Worm (Caenorhabditis elegans): Measurements from ENCODE around the gene pnp-1.

pnp-1 gene

ce11 chrIV:252454-252853 lies 45.6 kb downstream of the pnp-1 start, which contains the start of gene grl-19:
TSS of gene grl-19 (minus strand) at chrIV:252554.
- no peak for TF ChIP-seq Y55F3AM.14 (GFP tag; optimal IDR thresholded peaks at IDR 0.05)
- TF ChIP-seq egl-27 (tag; optimal IDR thresholded peaks at IDR 0.05): no peak
- no peak for TF ChIP-seq sma-3 (GFP tag; optimal IDR thresholded peaks at IDR 0.05)
- TF ChIP-seq unc-55 (GFP tag; optimal IDR thresholded peaks at IDR 0.05): no peak
- no peak for TF ChIP-seq lin-13 (GFP tag; optimal IDR thresholded peaks at IDR 0.05)
- TF ChIP-seq sma-9 (GFP tag; optimal IDR thresholded peaks at IDR 0.05): no peak
- TF ChIP-seq sma-9 (tag; optimal IDR thresholded peaks at IDR 0.05): no peak
- no peak for TF ChIP-seq lsy-2 (tag; optimal IDR thresholded peaks at IDR 0.05)
- no peak for TF ChIP-seq mab-5 (tag; optimal IDR thresholded peaks at IDR 0.05)
- TF ChIP-seq ama-1 (optimal IDR thresholded peaks at IDR 0.05): no peak
- TF ChIP-seq ceh-16 (tag; optimal IDR thresholded peaks at IDR 0.05): no peak
- TF ChIP-seq lin-11 (tag; optimal IDR thresholded peaks at IDR 0.05): no peak
- TF ChIP-seq ztf-11 (tag; optimal IDR thresholded peaks at IDR 0.05): no peak
- TF ChIP-seq nhr-10 (tag; optimal IDR thresholded peaks at IDR 0.05): no peak
- TF ChIP-seq nhr-21 (tag; optimal IDR thresholded peaks at IDR 0.05): no peak
- no peak for TF ChIP-seq nhr-11 (tag; optimal IDR thresholded peaks at IDR 0.05)
- no peak for TF ChIP-seq alr-1 (tag; optimal IDR thresholded peaks at IDR 0.05)
- TF ChIP-seq sem-4 (tag; optimal IDR thresholded peaks at IDR 0.05): no peak
- TF ChIP-seq C34F6.9 (tag; optimal IDR thresholded peaks at IDR 0.05): no peak
- no peak for TF ChIP-seq mbf-1 (tag; optimal IDR thresholded peaks at IDR 0.05)

- TF ChIP-seq skn-1 (tag; optimal IDR thresholded peaks at IDR 0.05) (no peak), sem-4 (tag; optimal IDR thresholded peaks at IDR 0.05) (no peak), mab-5 (tag; optimal IDR thresholded peaks at IDR 0.05) (peak; percentile 40), elt-1 (tag; optimal IDR thresholded peaks at IDR 0.05) (no peak), blmp-1 (tag; optimal IDR thresholded peaks at IDR 0.05; ENCODE audit: insufficient read depth) (peak; percentile 73), ztf-4 (tag; optimal IDR thresholded peaks at IDR 0.05) (no peak), mbf-1 (tag; optimal IDR thresholded peaks at IDR 0.05) (no peak), nhr-12 (tag; optimal IDR thresholded peaks at IDR 0.05) (no peak), aly-2 (tag; optimal IDR thresholded peaks at IDR 0.05) (no peak), peb-1 (tag; optimal IDR thresholded peaks at IDR 0.05) (no peak), lin-39 (tag; optimal IDR thresholded peaks at IDR 0.05) (no peak), lin-13 (GFP tag; optimal IDR thresholded peaks at IDR 0.05) (no peak), Y55F3AM.14 (GFP tag; optimal IDR thresholded peaks at IDR 0.05) (no peak), nhr-237 (tag; optimal IDR thresholded peaks at IDR 0.05) (no peak), ZK546.5 (tag; optimal IDR thresholded peaks at IDR 0.05) (no peak), nhr-129 (tag; optimal IDR thresholded peaks at IDR 0.05) (peak; percentile 48), C34F6.9 (tag; optimal IDR thresholded peaks at IDR 0.05) (no peak), nhr-25 (tag; optimal IDR thresholded peaks at IDR 0.05) (peak; percentile 75), lsy-2 (tag; optimal IDR thresholded peaks at IDR 0.05) (no peak), nhr-6 (tag; optimal IDR thresholded peaks at IDR 0.05) (peak; percentile 65), lin-11 (tag; optimal IDR thresholded peaks at IDR 0.05) (no peak), ceh-82 (tag; optimal IDR thresholded peaks at IDR 0.05) (no peak), fos-1 (tag; optimal IDR thresholded peaks at IDR 0.05) (peak; percentile 52), snpc-4 (tag; optimal IDR thresholded peaks at IDR 0.05) (no peak), dmd-4 (tag; optimal IDR thresholded peaks at IDR 0.05) (no peak), nhr-77 (tag; optimal IDR thresholded peaks at IDR 0.05) (no peak), ztf-11 (tag; optimal IDR thresholded peaks at IDR 0.05) (no peak), ama-1 (optimal IDR thresholded peaks at IDR 0.05) (no peak), F13H6.1 (tag; optimal IDR thresholded peaks at IDR 0.05) (no peak), nhr-21 (tag; optimal IDR thresholded peaks at IDR 0.05) (peak; percentile 80), zag-1 (tag; optimal IDR thresholded peaks at IDR 0.05) (no peak), unc-55 (GFP tag; optimal IDR thresholded peaks at IDR 0.05) (no peak), mdl-1 (tag; optimal IDR thresholded peaks at IDR 0.05) (peak; percentile 67 to 86), R02D3.7 (tag; optimal IDR thresholded peaks at IDR 0.05) (no peak), unc-39 (tag; optimal IDR thresholded peaks at IDR 0.05) (no peak), alr-1 (tag; optimal IDR thresholded peaks at IDR 0.05) (no peak), sma-9 (GFP tag; optimal IDR thresholded peaks at IDR 0.05) (peak; percentile 86), sma-9 (tag; optimal IDR thresholded peaks at IDR 0.05) (no peak), nhr-10 (tag; optimal IDR thresholded peaks at IDR 0.05) (no peak), nhr-23 (tag; optimal IDR thresholded peaks at IDR 0.05) (no peak), unc-62 (GFP tag; optimal IDR thresholded peaks at IDR 0.05) (no peak), egl-27 (tag; optimal IDR thresholded peaks at IDR 0.05) (no peak), ztf-1 (GFP tag; conservative IDR thresholded peaks at IDR 0.05) (no peak), ceh-16 (tag; optimal IDR thresholded peaks at IDR 0.05) (no peak), nhr-11 (tag; optimal IDR thresholded peaks at IDR 0.05) (no peak), sma-3 (GFP tag; optimal IDR thresholded peaks at IDR 0.05) (peak; percentile 79), gmeb-1 (tag; optimal IDR thresholded peaks at IDR 0.05) (peak; percentile 56), crh-2 (tag; optimal IDR thresholded peaks at IDR 0.05) (peak; percentile 56), elt-3 (tag; optimal IDR thresholded peaks at IDR 0.05) (no peak)
Measured at ce11 chrIV:247494-247893, 50.6 kb downstream of the pnp-1 start.

Measured in whole organism, L2 larva.